Fruit fly (Drosophila melanogaster) Kc167 (cell line): ENCODE results near the gene CG15731.

Experiments used
- Myc ChIP-seq: fragments of >200 bp; optimal IDR thresholded peaks from 2 replicates; lab custom pipeline; 2017; ENCODE audit warnings: missing external identifiers
- insv ChIP-seq: fragments of >200 bp; optimal IDR thresholded peaks from 3 replicates; lab custom pipeline; 2018; ENCODE audit warnings: missing external identifiers

dm6 chrX:12471408-12471807 is 13.8 kb upstream of the CG15731 start:
- TF ChIP-seq Myc, result no peak
- TF ChIP-seq insv (lab: Kevin White, UChicago), result no peak
